Worm (Caenorhabditis elegans) whole organism, L4 larva: ENCODE data around the gene ZK616.2.

Experiments used
- D1046.2 ChIP-seq: fragments of 200-800 bp; sonication (Bioruptor generic); IDR thresholded peaks from 2 replicates; pipeline ENCODE4 v1.3.6; 2022; ENCODE audit warnings: missing genetic modification characterization, missing compliant biosample characterization
- F44E2.7 ChIP-seq: fragments of 200-800 bp; sonication (Bioruptor generic); IDR thresholded peaks from 2 replicates; pipeline ENCODE4 v2.1.2; 2022; ENCODE audit warnings: missing genetic modification characterization, missing compliant biosample characterization
- R02D3.7 ChIP-seq: fragments of 150-350 bp; sonication (generic microtip); optimal IDR thresholded peaks from 3 replicates; lab custom pipeline; 2014; ENCODE audit warnings: missing biosample characterization, missing genetic modification characterization
- Y105C5A.15 ChIP-seq: fragments of 200-800 bp; sonication (Bioruptor generic); IDR thresholded peaks from 2 replicates; pipeline ENCODE4 v1.3.6; 2022; ENCODE audit warnings: missing genetic modification characterization, missing compliant biosample characterization
- Y48G9A.11 ChIP-seq: fragments of 200-800 bp; sonication (Bioruptor generic); IDR thresholded peaks from 2 replicates; pipeline ENCODE4 v1.3.6; 2022; ENCODE audit warnings: missing genetic modification reagents, missing genetic modification characterization, missing compliant biosample characterization
- Y5F2A.4 ChIP-seq: fragments of 200-800 bp; sonication (Bioruptor generic); optimal IDR thresholded peaks from 2 replicates; lab custom pipeline; 2018; ENCODE audit warnings: mild to moderate bottlenecking, missing genetic modification characterization, missing compliant biosample characterization
- Y75B8A.6 ChIP-seq: fragments of 200-800 bp; sonication (Bioruptor generic); IDR thresholded peaks from 2 replicates; pipeline ENCODE4 v1.3.6; 2022; ENCODE audit warnings: missing genetic modification reagents, missing genetic modification characterization, missing compliant biosample characterization
- ZK546.5 ChIP-seq, 2 experiments: sonication (generic microtip); optimal IDR thresholded peaks; 2 replicates each; lab custom pipeline; 2017; ENCODE audit warnings: missing biosample characterization in 2 of 2, missing genetic modification characterization in 2 of 2
- ama-1 ChIP-seq: fragments of 150-350 bp; optimal IDR thresholded peaks from 2 replicates; lab custom pipeline; 2014; ENCODE audit warnings: inconsistent platforms, mixed read lengths
- attf-4 ChIP-seq: sonication (generic microtip); optimal IDR thresholded peaks from 3 replicates; lab custom pipeline; 2017; ENCODE audit warnings: missing biosample characterization, missing genetic modification characterization
- ceh-20 ChIP-seq: fragments of 200-800 bp; sonication (Bioruptor generic); IDR thresholded peaks from 2 replicates; pipeline ENCODE4 v1.3.6; 2022; ENCODE audit warnings: missing genetic modification reagents, missing genetic modification characterization, missing compliant biosample characterization
- daf-12 ChIP-seq: fragments of 150-350 bp; optimal IDR thresholded peaks from 2 replicates; lab custom pipeline; 2014; ENCODE audit warnings: missing biosample characterization, missing genetic modification reagents, missing genetic modification characterization
- daf-16 ChIP-seq, 3 experiments: sonication (generic microtip); optimal IDR thresholded peaks; 2 replicates each; lab custom pipeline; 2016 to 2017; ENCODE audit warnings: missing genetic modification characterization in 3 of 3, missing genetic modification reagents in 3 of 3, mild to moderate bottlenecking in 2 of 3, missing compliant biosample characterization in 2 of 3, missing biosample characterization in 1 of 3, moderate library complexity in 1 of 3
- dmd-6 ChIP-seq: fragments of 200-800 bp; sonication (Bioruptor generic); IDR thresholded peaks from 2 replicates; pipeline ENCODE4 v1.3.6; 2022; ENCODE audit warnings: missing genetic modification reagents, missing genetic modification characterization, missing compliant biosample characterization
- duxl-1 ChIP-seq: sonication (generic microtip); optimal IDR thresholded peaks from 2 replicates; lab custom pipeline; 2016; ENCODE audit warnings: mild to moderate bottlenecking, missing genetic modification characterization, moderate library complexity, missing compliant biosample characterization; ENCODE audit not compliant: poor library complexity
- dve-1 ChIP-seq: sonication (generic microtip); optimal IDR thresholded peaks from 2 replicates; lab custom pipeline; 2017; ENCODE audit warnings: antibody characterized with exemption, mild to moderate bottlenecking, missing genetic modification characterization, missing compliant biosample characterization; ENCODE audit not compliant: insufficient read depth
- egl-27 ChIP-seq: sonication (generic microtip); optimal IDR thresholded peaks from 3 replicates; lab custom pipeline; 2017; ENCODE audit warnings: missing biosample characterization, missing genetic modification reagents, missing genetic modification characterization
- fos-1 ChIP-seq: fragments of 150-350 bp; optimal IDR thresholded peaks from 2 replicates; lab custom pipeline; 2014; ENCODE audit warnings: missing biosample characterization, missing genetic modification characterization
- hlh-11 ChIP-seq: fragments of 200-800 bp; sonication (Bioruptor generic); optimal IDR thresholded peaks from 2 replicates; lab custom pipeline; 2018; ENCODE audit warnings: mild to moderate bottlenecking, missing genetic modification characterization, missing compliant biosample characterization
- hlh-30 ChIP-seq: sonication (generic microtip); optimal IDR thresholded peaks from 2 replicates; lab custom pipeline; 2017; ENCODE audit warnings: antibody characterized with exemption, mild to moderate bottlenecking, missing genetic modification characterization, missing compliant biosample characterization; ENCODE audit not compliant: insufficient read depth
- lim-7 ChIP-seq: fragments of 200-800 bp; sonication (Bioruptor generic); IDR thresholded peaks from 2 replicates; pipeline ENCODE4 v1.3.6; 2022; ENCODE audit warnings: missing genetic modification characterization, missing compliant biosample characterization
- lin-1 ChIP-seq: fragments of 200-800 bp; sonication (Bioruptor generic); IDR thresholded peaks from 2 replicates; pipeline ENCODE4 v1.3.6; 2022; ENCODE audit warnings: missing genetic modification reagents, missing genetic modification characterization, missing compliant biosample characterization
- lin-29 ChIP-seq: fragments of 200-800 bp; sonication (Bioruptor generic); IDR thresholded peaks from 2 replicates; pipeline ENCODE4 v1.3.6; 2022; ENCODE audit warnings: missing genetic modification reagents, missing genetic modification characterization, missing compliant biosample characterization
- lin-38 ChIP-seq: fragments of 200-800 bp; sonication (Bioruptor generic); IDR thresholded peaks from 2 replicates; pipeline ENCODE4 v1.3.6; 2022; ENCODE audit warnings: missing genetic modification reagents, missing genetic modification characterization, missing compliant biosample characterization
- lin-39 ChIP-seq: fragments of 150-350 bp; optimal IDR thresholded peaks from 2 replicates; lab custom pipeline; 2014; ENCODE audit warnings: missing biosample characterization, missing genetic modification reagents, missing genetic modification characterization
- lir-3 ChIP-seq: sonication (generic microtip); optimal IDR thresholded peaks from 2 replicates; lab custom pipeline; 2016; ENCODE audit warnings: mild to moderate bottlenecking, missing genetic modification characterization, missing compliant biosample characterization
- madf-9 ChIP-seq: fragments of 200-800 bp; sonication (Bioruptor generic); conservative IDR thresholded peaks from 2 replicates; pipeline ENCODE4 v1.3.6; 2022; ENCODE audit warnings: missing genetic modification reagents, missing genetic modification characterization, missing compliant biosample characterization
- mdl-1 ChIP-seq, 2 experiments: fragments of 150-350 bp in 1 of 2; sonication (generic microtip) in 1 of 2; optimal IDR thresholded peaks; 2 replicates each; lab custom pipeline; 2014 to 2017; ENCODE audit warnings: missing biosample characterization in 2 of 2, missing genetic modification characterization in 2 of 2
- mdt-29 ChIP-seq: fragments of 200-800 bp; sonication (Bioruptor generic); IDR thresholded peaks from 2 replicates; pipeline ENCODE4 v1.3.6; 2022; ENCODE audit warnings: missing genetic modification reagents, missing genetic modification characterization, missing compliant biosample characterization
- mep-1 ChIP-seq: fragments of 150-350 bp; sonication (generic microtip); optimal IDR thresholded peaks from 3 replicates; lab custom pipeline; 2014; ENCODE audit warnings: missing biosample characterization, missing genetic modification characterization
- mes-2 ChIP-seq: sonication (generic microtip); optimal IDR thresholded peaks from 2 replicates; lab custom pipeline; 2016; ENCODE audit warnings: missing genotype, mild to moderate bottlenecking, missing genetic modification characterization, missing compliant biosample characterization; ENCODE audit not compliant: poor library complexity, severe bottlenecking
- mxl-3 ChIP-seq: fragments of 200-800 bp; sonication (Bioruptor generic); optimal IDR thresholded peaks from 2 replicates; lab custom pipeline; 2018; ENCODE audit warnings: mild to moderate bottlenecking, missing genetic modification characterization, missing compliant biosample characterization
- nhr-28 ChIP-seq: fragments of 150-350 bp; optimal IDR thresholded peaks from 2 replicates; lab custom pipeline; 2014; ENCODE audit warnings: missing biosample characterization, missing genetic modification characterization
- nhr-41 ChIP-seq: fragments of 200-800 bp; sonication (Bioruptor generic); IDR thresholded peaks from 2 replicates; pipeline ENCODE4 v1.3.6; 2022; ENCODE audit warnings: missing genetic modification reagents, missing genetic modification characterization, missing compliant biosample characterization
- nhr-42 ChIP-seq: fragments of 200-800 bp; sonication (Bioruptor generic); IDR thresholded peaks from 2 replicates; pipeline ENCODE4 v1.3.6; 2022; ENCODE audit warnings: missing genetic modification characterization, missing compliant biosample characterization
- nhr-77 ChIP-seq: fragments of 150-350 bp; optimal IDR thresholded peaks from 2 replicates; lab custom pipeline; 2014; ENCODE audit warnings: missing biosample characterization, missing genetic modification characterization
- pha-4 ChIP-seq, 2 experiments: fragments of 150-350 bp in 1 of 2; fragments of 200-800 bp in 1 of 2; sonication (Bioruptor generic) in 1 of 2; IDR thresholded peaks in 1 of 2; optimal IDR thresholded peaks in 1 of 2; 2 replicates each; pipeline versions ENCODE4 v1.3.6 to Lab custom; 2014 to 2022; ENCODE audit warnings: missing genetic modification characterization in 2 of 2, missing genetic modification reagents in 2 of 2, missing biosample characterization in 1 of 2, missing compliant biosample characterization in 1 of 2
- pqm-1 ChIP-seq: sonication (generic microtip); optimal IDR thresholded peaks from 2 replicates; lab custom pipeline; 2017; ENCODE audit warnings: missing biosample characterization, missing genetic modification characterization
- sdz-12 ChIP-seq: fragments of 200-800 bp; sonication (Bioruptor generic); optimal IDR thresholded peaks from 2 replicates; lab custom pipeline; 2018; ENCODE audit warnings: mild to moderate bottlenecking, missing genetic modification characterization, missing compliant biosample characterization
- set-16 ChIP-seq: fragments of 200-800 bp; sonication (Bioruptor generic); IDR thresholded peaks from 2 replicates; pipeline ENCODE4 v1.3.6; 2022; ENCODE audit warnings: missing genetic modification reagents, missing genetic modification characterization, missing compliant biosample characterization
- unc-62 ChIP-seq, 3 experiments: fragments of 150-350 bp in 1 of 3; sonication (generic microtip); optimal IDR thresholded peaks in 2 of 3; peaks in 1 of 3; 1 replicate in 1 of 3; 2 replicates in 2 of 3; lab custom pipeline; 2014 to 2017; ENCODE audit warnings: missing biosample characterization in 3 of 3, missing genetic modification characterization in 3 of 3, missing genetic modification reagents in 3 of 3, missing genotype in 1 of 3
- zfp-2 ChIP-seq: sonication (generic microtip); optimal IDR thresholded peaks from 2 replicates; lab custom pipeline; 2016; ENCODE audit warnings: mild to moderate bottlenecking, missing genetic modification characterization, missing compliant biosample characterization
- zip-11 ChIP-seq: fragments of 200-800 bp; sonication (Bioruptor generic); IDR thresholded peaks from 2 replicates; pipeline ENCODE4 v1.3.6; 2022; ENCODE audit warnings: missing genetic modification characterization, missing compliant biosample characterization

Gene ZK616.2

DNA sequence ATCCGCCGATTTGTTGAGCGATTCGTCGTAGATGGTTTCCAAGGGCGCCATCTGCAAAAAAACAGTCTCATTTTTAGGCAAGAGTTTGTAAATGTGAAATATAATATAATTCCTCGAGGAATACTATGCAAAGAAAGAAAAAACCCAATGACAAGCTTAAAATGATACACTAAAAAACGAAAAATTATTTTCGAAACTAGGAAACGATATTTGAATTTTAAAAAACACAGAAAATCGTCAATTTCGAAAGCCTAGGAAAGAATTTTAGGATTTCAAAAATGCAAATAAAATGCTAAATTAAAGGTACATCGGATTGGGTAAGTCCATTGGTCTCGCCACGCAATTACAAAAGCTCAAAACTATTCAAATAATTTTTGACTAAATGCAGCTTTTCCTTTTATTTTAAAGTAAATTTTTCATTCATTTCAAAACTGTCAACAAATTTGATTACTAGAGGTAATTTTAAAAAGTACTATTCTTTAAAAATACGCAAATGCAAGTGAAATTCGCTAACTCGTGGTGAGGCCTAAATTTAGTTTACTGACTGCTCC, 6.1 kb upstream of the ZK616.2 start, which contains the start of the genes htp-1 and ZK616.5:
htp-1 (minus strand) TSS at position 51 of the 551 bp plus-strand sequence.
ZK616.5 (plus strand) TSS at position 423 of the 551 bp plus-strand sequence.
- TF ChIP-seq fos-1 (tag; lab: Kevin White, UChicago) (no peak), R02D3.7 (tag; lab: Kevin White, UChicago) (no peak)

DNA sequence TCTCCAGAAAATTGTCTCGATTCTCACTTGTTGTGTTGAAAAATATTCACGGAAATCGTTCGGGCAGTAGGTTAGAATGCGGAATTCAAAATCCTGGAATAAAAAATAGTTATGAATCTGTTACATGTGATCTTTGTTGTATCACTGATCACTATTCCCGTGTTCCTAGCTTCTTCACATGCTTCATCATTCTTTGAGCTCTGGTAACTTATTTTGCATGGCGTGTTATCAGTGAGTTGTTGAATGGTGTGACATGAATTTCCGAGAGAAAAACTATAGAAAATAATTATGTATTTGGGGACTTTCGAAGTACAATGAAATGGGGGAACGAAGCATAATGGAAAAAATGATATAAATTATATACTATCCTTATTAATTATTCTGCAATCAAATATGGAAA, 4.1 kb upstream of the ZK616.2 start:
- TF ChIP-seq dmd-6 (peak; percentile 56), mes-2 (tag; lab: Kevin White, UChicago) (peak; percentile 16), mdt-29 (GFP tag; lab: Robert Waterston, UW) (peak; percentile 63), lin-38 (GFP tag; lab: Robert Waterston, UW) (peak; percentile 34; the same call in 1 of the 2 replicates), daf-12 (tag; lab: Kevin White, UChicago) (no peak), madf-9 (no peak), dve-1 (tag; lab: Kevin White, UChicago) (peak; percentile 71), pha-4 (GFP tag; IDR thresholded peaks at IDR 0.05; lab: Robert Waterston, UW) (0 out of 2 replicates have a peak, but pooled peaks have one; percentile 17), pha-4 (tag; optimal IDR thresholded peaks at IDR 0.05; lab: Kevin White, UChicago) (no peak), nhr-41 (no peak), lin-29 (GFP tag; lab: Robert Waterston, UW) (no peak), ama-1 (lab: Kevin White, UChicago) (peak; percentile 53), D1046.2 (no peak), hlh-11 (tag; lab: Kevin White, UChicago) (peak; percentile 39), R02D3.7 (tag; lab: Kevin White, UChicago) (no peak), unc-62 (GFP tag; optimal IDR thresholded peaks at IDR 0.05 in 1 of 2; lab: Kevin White, UChicago) (no peak), unc-62 (tag; optimal IDR thresholded peaks at IDR 0.05; lab: Kevin White, UChicago) (no peak), nhr-77 (peak; percentile 22), duxl-1 (tag; lab: Kevin White, UChicago) (peak; percentile 31), daf-16 (GFP tag; optimal IDR thresholded peaks at IDR 0.05; lab: Kevin White, UChicago) (no peak), daf-16 (tag; optimal IDR thresholded peaks at IDR 0.05; lab: Kevin White, UChicago) (peak; percentile 76), pqm-1 (tag; lab: Kevin White, UChicago) (peak; percentile 22), Y5F2A.4 (GFP tag; lab: Kevin White, UChicago) (no peak), nhr-28 (peak; percentile 39), mep-1 (peak; percentile 21), Y105C5A.15 (GFP tag; lab: Robert Waterston, UW) (no peak), hlh-30 (tag; lab: Kevin White, UChicago) (peak; percentile 62)
- TF ChIP-seq, all 104 proteins: peak for 15

DNA sequence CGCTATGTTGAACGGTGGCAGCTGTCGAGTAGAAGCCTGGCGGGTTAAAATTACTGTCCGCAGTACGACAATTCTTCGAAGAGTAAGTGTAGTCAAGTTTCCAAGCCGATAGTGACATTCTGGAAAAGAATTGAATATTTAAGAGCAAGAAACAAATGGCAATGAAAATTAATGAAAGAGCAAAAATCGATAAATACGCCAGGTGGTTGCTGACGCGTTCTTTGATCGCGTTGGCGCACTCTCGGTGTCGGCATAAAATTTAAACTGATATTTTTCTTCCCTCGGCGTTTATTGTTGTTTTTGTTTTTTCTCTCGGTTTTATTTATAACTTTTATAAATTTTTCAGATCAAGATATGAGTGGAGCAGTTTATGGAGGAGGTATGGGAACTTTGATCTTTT, 3.0 kb upstream of the ZK616.2 start, which contains the start of the genes perm-3 and swsn-6:
perm-3 (minus strand) TSS at position 118 of the 400 bp plus-strand sequence.
swsn-6 (plus strand) TSS at position 347 of the 400 bp plus-strand sequence.
- TF ChIP-seq zfp-2 (no peak), Y48G9A.11 (no peak), pqm-1 (tag; lab: Kevin White, UChicago) (no peak), ceh-20 (GFP tag; lab: Robert Waterston, UW) (no peak), mdt-29 (GFP tag; lab: Robert Waterston, UW) (no peak), lin-39 (tag; lab: Kevin White, UChicago) (no peak), zip-11 (no peak), egl-27 (tag; lab: Kevin White, UChicago) (no peak), F44E2.7 (GFP tag; lab: Robert Waterston, UW) (no peak), lin-38 (GFP tag; lab: Robert Waterston, UW) (peak; percentile 84), mxl-3 (GFP tag; lab: Kevin White, UChicago) (no peak), nhr-42 (GFP tag; lab: Robert Waterston, UW) (no peak), hlh-30 (tag; lab: Kevin White, UChicago) (peak; percentile 67), attf-4 (tag; lab: Kevin White, UChicago) (no peak), mdl-1 (tag; optimal IDR thresholded peaks at IDR 0.05; lab: Kevin White, UChicago) (no peak), pha-4 (GFP tag; IDR thresholded peaks at IDR 0.05; lab: Robert Waterston, UW) (peak; percentile 50; the same call in 1 of the 2 replicates), pha-4 (tag; optimal IDR thresholded peaks at IDR 0.05; lab: Kevin White, UChicago) (peak; percentile 50), R02D3.7 (tag; lab: Kevin White, UChicago) (no peak), sdz-12 (GFP tag; lab: Kevin White, UChicago) (no peak), hlh-11 (tag; lab: Kevin White, UChicago) (peak; percentile 63), lim-7 (no peak), D1046.2 (no peak), Y75B8A.6 (no peak), madf-9 (0 out of 2 replicates have a peak, but pooled peaks have one; percentile 36), lin-1 (no peak), lir-3 (tag; lab: Kevin White, UChicago) (no peak), set-16 (GFP tag; lab: Robert Waterston, UW) (no peak), ZK546.5 (tag; optimal IDR thresholded peaks at IDR 0.05; lab: Kevin White, UChicago) (no peak)
